Worm (Caenorhabditis elegans): ENCODE results near the gene fbxb-85.

DNA sequence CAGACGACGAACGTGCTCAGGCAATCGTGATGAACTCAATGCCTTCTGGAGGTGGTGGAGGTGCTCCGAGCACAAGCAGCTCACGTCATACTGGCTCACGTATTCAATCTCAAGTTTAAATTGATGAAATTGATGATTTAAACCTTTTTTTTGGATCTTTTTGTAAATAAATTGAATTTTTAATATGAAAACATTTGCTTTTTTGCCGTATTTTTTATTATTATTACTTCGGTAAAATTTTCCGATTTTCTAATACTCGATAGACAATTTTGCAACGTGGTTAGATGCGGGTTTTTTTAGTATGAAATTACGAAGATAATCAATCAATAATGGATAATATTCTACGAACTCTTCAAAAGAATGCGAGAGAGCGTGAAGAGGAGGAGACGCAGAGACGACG lies 9.2 kb upstream of the fbxb-85 start, which contains the start of gene oxi-1:
- no peak for TF ChIP-seq pqm-1 (tag; optimal IDR thresholded peaks at IDR 0.05)
- no peak for TF ChIP-seq grh-1 (GFP tag; IDR thresholded peaks at IDR 0.05)
- TF ChIP-seq nhr-28 (tag; optimal IDR thresholded peaks at IDR 0.05) = no peak
- no peak for TF ChIP-seq rnt-1 (tag; optimal IDR thresholded peaks at IDR 0.05)
- no peak for TF ChIP-seq snu-23 (GFP tag; optimal IDR thresholded peaks at IDR 0.05)
- no peak for TF ChIP-seq tbx-2 (tag; optimal IDR thresholded peaks at IDR 0.05)
